Worm (Caenorhabditis elegans) whole organism, young adult: Measurements from ENCODE around the gene inx-11.

Source experiments
- F49E8.2 ChIP-seq: sonication (generic microtip); optimal IDR thresholded peaks from 3 replicates; lab custom pipeline; 2017; ENCODE audit warnings: missing genetic modification characterization, mild to moderate bottlenecking, missing compliant biosample characterization, antibody characterized with exemption, moderate library complexity; ENCODE audit not compliant: insufficient read depth
- F52B5.7 ChIP-seq: sonication (generic microtip); optimal IDR thresholded peaks from 2 replicates; lab custom pipeline; 2016; ENCODE audit warnings: mild to moderate bottlenecking, missing genetic modification characterization, missing compliant biosample characterization
- F55B11.4 ChIP-seq: sonication (generic microtip); optimal IDR thresholded peaks from 2 replicates; lab custom pipeline; 2016; ENCODE audit warnings: missing compliant biosample characterization, missing genetic modification characterization, borderline replicate concordance; ENCODE audit not compliant: insufficient read depth
- T07F8.4 ChIP-seq: sonication (generic microtip); optimal IDR thresholded peaks from 2 replicates; lab custom pipeline; 2016; ENCODE audit warnings: mild to moderate bottlenecking, missing genetic modification characterization, moderate library complexity, missing compliant biosample characterization
- T26A5.8 ChIP-seq: sonication (generic microtip); optimal IDR thresholded peaks from 2 replicates; lab custom pipeline; 2016; ENCODE audit warnings: missing genetic modification characterization, missing compliant biosample characterization
- Y53F4B.3 ChIP-seq: fragments of 200-800 bp; sonication (Bioruptor generic); IDR thresholded peaks from 2 replicates; pipeline ENCODE4 v1.3.6; 2022; ENCODE audit warnings: missing genetic modification reagents, missing genetic modification characterization, missing compliant biosample characterization
- Y67H2A.10 ChIP-seq: fragments of 200-800 bp; sonication (Bioruptor generic); conservative IDR thresholded peaks from 2 replicates; pipeline ENCODE4 v1.3.6; 2022; ENCODE audit warnings: missing genetic modification reagents, missing genetic modification characterization, missing compliant biosample characterization
- Y79H2A.3 ChIP-seq: fragments of 200-800 bp; sonication (Bioruptor generic); conservative IDR thresholded peaks from 2 replicates; pipeline ENCODE4 v1.3.6; 2022; ENCODE audit warnings: missing genetic modification reagents, missing genetic modification characterization, missing compliant biosample characterization
- aptf-3 ChIP-seq: fragments of 200-800 bp; sonication (Bioruptor generic); IDR thresholded peaks from 2 replicates; pipeline ENCODE4 v1.3.6; 2022; ENCODE audit warnings: missing genetic modification characterization, missing compliant biosample characterization
- athp-1 ChIP-seq: sonication (generic microtip); optimal IDR thresholded peaks from 2 replicates; lab custom pipeline; 2017; ENCODE audit warnings: mild to moderate bottlenecking, missing genetic modification characterization, missing compliant biosample characterization
- ccch-3 ChIP-seq: fragments of 200-800 bp; sonication (Bioruptor generic); optimal IDR thresholded peaks from 2 replicates; lab custom pipeline; 2018; ENCODE audit warnings: mild to moderate bottlenecking, missing genetic modification characterization, missing compliant biosample characterization
- ceh-40 ChIP-seq: fragments of 200-800 bp; sonication (Bioruptor generic); IDR thresholded peaks from 2 replicates; pipeline ENCODE4 v1.3.6; 2022; ENCODE audit warnings: missing genetic modification characterization, missing compliant biosample characterization
- ceh-58 ChIP-seq: fragments of 200-800 bp; sonication (Bioruptor generic); IDR thresholded peaks from 2 replicates; pipeline ENCODE4 v1.3.6; 2022; ENCODE audit warnings: missing genetic modification characterization, missing compliant biosample characterization
- dox-1 ChIP-seq: fragments of 200-800 bp; sonication (Bioruptor generic); IDR thresholded peaks from 2 replicates; pipeline ENCODE4 v1.3.6; 2022; ENCODE audit warnings: missing genetic modification reagents, missing genetic modification characterization, missing compliant biosample characterization
- fkh-3 ChIP-seq: sonication (generic microtip); optimal IDR thresholded peaks from 2 replicates; lab custom pipeline; 2016; ENCODE audit warnings: mild to moderate bottlenecking, missing genetic modification characterization, missing compliant biosample characterization
- hlh-12 ChIP-seq: sonication (generic microtip); optimal IDR thresholded peaks from 2 replicates; lab custom pipeline; 2016; ENCODE audit warnings: missing genetic modification characterization, missing compliant biosample characterization
- hmg-1.2 ChIP-seq: fragments of 200-800 bp; sonication (Bioruptor generic); IDR thresholded peaks from 2 replicates; pipeline ENCODE4 v1.3.6; 2022; ENCODE audit warnings: missing genetic modification reagents, missing genetic modification characterization, missing compliant biosample characterization
- hsf-1 ChIP-seq: fragments of 200-800 bp; sonication (Bioruptor generic); IDR thresholded peaks from 2 replicates; pipeline ENCODE4 v1.3.6; 2022; ENCODE audit warnings: missing genetic modification reagents, missing genetic modification characterization, missing compliant biosample characterization
- lag-1 ChIP-seq: fragments of 200-800 bp; sonication (Bioruptor generic); IDR thresholded peaks from 2 replicates; pipeline ENCODE4 v1.3.6; 2022; ENCODE audit warnings: missing genetic modification reagents, missing genetic modification characterization, missing compliant biosample characterization
- lin-26 ChIP-seq: fragments of 200-800 bp; sonication (Bioruptor generic); IDR thresholded peaks from 2 replicates; pipeline ENCODE4 v1.3.6; 2022; ENCODE audit warnings: missing genetic modification reagents, missing genetic modification characterization, missing compliant biosample characterization
- lir-1 ChIP-seq: fragments of 200-800 bp; sonication (Bioruptor generic); conservative IDR thresholded peaks from 2 replicates; pipeline ENCODE4 v1.3.6; 2022; ENCODE audit warnings: missing genetic modification reagents, missing genetic modification characterization, missing compliant biosample characterization
- madf-6 ChIP-seq: fragments of 200-800 bp; sonication (Bioruptor generic); IDR thresholded peaks from 2 replicates; pipeline ENCODE4 v1.3.6; 2022; ENCODE audit warnings: missing genetic modification reagents, missing genetic modification characterization, missing compliant biosample characterization
- madf-8 ChIP-seq: fragments of 200-800 bp; sonication (Bioruptor generic); conservative IDR thresholded peaks from 2 replicates; pipeline ENCODE4 v1.3.6; 2022; ENCODE audit warnings: missing genetic modification reagents, missing genetic modification characterization, missing compliant biosample characterization
- mel-28 ChIP-seq: sonication (generic microtip); optimal IDR thresholded peaks from 2 replicates; lab custom pipeline; 2016; ENCODE audit warnings: borderline replicate concordance, mild to moderate bottlenecking, missing genetic modification characterization, missing compliant biosample characterization
- nfya-1 ChIP-seq: sonication (generic microtip); optimal IDR thresholded peaks from 2 replicates; lab custom pipeline; 2017; ENCODE audit warnings: antibody characterized with exemption, missing compliant biosample characterization, missing genetic modification characterization, borderline replicate concordance; ENCODE audit not compliant: insufficient read depth
- nhr-27 ChIP-seq: fragments of 200-800 bp; sonication (Bioruptor generic); optimal IDR thresholded peaks from 2 replicates; lab custom pipeline; 2018; ENCODE audit warnings: mild to moderate bottlenecking, missing genetic modification characterization, moderate library complexity, missing compliant biosample characterization
- nhr-80 ChIP-seq: sonication (generic microtip); optimal IDR thresholded peaks from 2 replicates; lab custom pipeline; 2016; ENCODE audit warnings: missing genetic modification characterization, missing compliant biosample characterization
- pbrm-1 ChIP-seq: fragments of 200-800 bp; sonication (Bioruptor generic); IDR thresholded peaks from 2 replicates; pipeline ENCODE4 v1.3.6; 2022; ENCODE audit warnings: missing genetic modification reagents, missing genetic modification characterization, missing compliant biosample characterization
- rec-8 ChIP-seq, 2 experiments: sonication (generic microtip); optimal IDR thresholded peaks; 2 replicates each; lab custom pipeline; 2016; ENCODE audit warnings: mild to moderate bottlenecking in 2 of 2, missing genetic modification characterization in 2 of 2, missing genetic modification reagents in 2 of 2, missing genotype in 2 of 2, missing biosample characterization in 1 of 2, missing compliant biosample characterization in 1 of 2, moderate library complexity in 1 of 2
- repo-1 ChIP-seq: sonication (generic microtip); optimal IDR thresholded peaks from 2 replicates; lab custom pipeline; 2017; ENCODE audit warnings: mild to moderate bottlenecking, missing genetic modification characterization, missing compliant biosample characterization
- sdz-38 ChIP-seq: sonication (generic microtip); optimal IDR thresholded peaks from 2 replicates; lab custom pipeline; 2016; ENCODE audit warnings: missing genotype, missing genetic modification characterization, missing compliant biosample characterization
- snpc-4 ChIP-seq, 5 experiments: fragments of 150-350 bp in 1 of 5; sonication (generic microtip) in 4 of 5; optimal IDR thresholded peaks; 2 replicates each; lab custom pipeline; 2014 to 2018; ENCODE audit warnings: missing genetic modification characterization in 5 of 5, missing biosample characterization in 3 of 5, antibody characterized with exemption in 2 of 5, mild to moderate bottlenecking in 2 of 5, missing compliant biosample characterization in 2 of 5, missing genotype in 2 of 5, moderate library complexity in 2 of 5, missing genetic modification reagents in 1 of 5
- tbp1 ChIP-seq: fragments of 200-800 bp; sonication (Bioruptor generic); optimal IDR thresholded peaks from 2 replicates; lab custom pipeline; 2018; ENCODE audit warnings: mild to moderate bottlenecking, missing genetic modification characterization, missing compliant biosample characterization
- tbx-9 ChIP-seq: sonication (generic microtip); optimal IDR thresholded peaks from 2 replicates; lab custom pipeline; 2016; ENCODE audit warnings: borderline replicate concordance, missing genetic modification characterization, inconsistent platforms, missing compliant biosample characterization
- ztf-18 ChIP-seq: sonication (generic microtip); optimal IDR thresholded peaks from 2 replicates; lab custom pipeline; 2016; ENCODE audit warnings: missing genotype, mild to moderate bottlenecking, missing genetic modification characterization, missing compliant biosample characterization
- ztf-6 ChIP-seq: fragments of 200-800 bp; sonication (Bioruptor generic); IDR thresholded peaks from 2 replicates; pipeline ENCODE4 v1.3.6; 2022; ENCODE audit warnings: missing genetic modification reagents, missing genetic modification characterization, missing compliant biosample characterization

The inx-11 gene

DNA sequence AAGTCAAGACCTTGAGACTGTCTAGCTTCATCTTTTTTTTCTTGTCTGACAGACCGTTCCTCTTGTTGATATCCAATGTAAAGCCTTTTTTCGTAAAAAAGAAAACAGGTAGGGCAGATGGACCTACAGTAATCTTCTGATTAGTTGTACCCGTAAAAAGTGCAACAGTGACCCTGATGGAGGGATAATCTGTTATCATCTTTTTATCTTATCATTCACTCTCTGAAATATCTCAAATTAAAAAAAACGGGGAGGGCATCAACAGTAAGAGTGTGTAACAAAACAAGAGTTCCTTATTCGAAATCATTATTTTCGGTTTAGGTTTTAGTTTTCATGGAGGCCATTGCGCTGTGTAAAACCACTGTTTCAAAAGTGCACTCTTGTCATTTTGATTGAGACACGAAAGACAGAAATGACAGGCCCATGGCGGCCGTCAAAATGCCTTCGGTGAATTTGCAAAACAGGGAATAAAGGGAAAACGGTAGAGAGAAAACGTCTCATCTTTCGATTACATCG is 46.7 kb downstream of the inx-11 start:
- TF ChIP-seq ztf-18 (tag; lab: Kevin White, UChicago) (no peak), nhr-80 (peak; percentile 7)

ce11 chrV:12534941-12535340 is 47.9 kb downstream of the inx-11 start:
- TF ChIP-seq aptf-3 (GFP tag; lab: Robert Waterston, UW) = no peak
- no peak for TF ChIP-seq rec-8 (tag; optimal IDR thresholded peaks at IDR 0.05; lab: Kevin White, UChicago)
- no peak for TF ChIP-seq hmg-1.2 (GFP tag; lab: Robert Waterston, UW)
- no peak for TF ChIP-seq hsf-1 (GFP tag; lab: Robert Waterston, UW)
- TF ChIP-seq F52B5.7 (tag; lab: Kevin White, UChicago) = no peak
- TF ChIP-seq T07F8.4 (tag; lab: Kevin White, UChicago) = no peak
- TF ChIP-seq lag-1 (GFP tag; lab: Robert Waterston, UW) = no peak
- TF ChIP-seq nhr-27 (tag; lab: Kevin White, UChicago) = no peak
- TF ChIP-seq Y67H2A.10 (GFP tag; lab: Robert Waterston, UW) = no peak
- TF ChIP-seq ceh-58 (GFP tag; lab: Robert Waterston, UW) = no peak
- TF ChIP-seq Y79H2A.3 (GFP tag; lab: Robert Waterston, UW) = no peak
- TF ChIP-seq pbrm-1 (GFP tag; lab: Robert Waterston, UW) = no peak
- no peak for TF ChIP-seq mel-28 (tag; lab: Kevin White, UChicago)
- no peak for TF ChIP-seq madf-6 (GFP tag; lab: Robert Waterston, UW)
- no peak for TF ChIP-seq ceh-40 (GFP tag; lab: Robert Waterston, UW)
- no peak for TF ChIP-seq athp-1 (tag; lab: Kevin White, UChicago)
- TF ChIP-seq snpc-4 (GFP tag; optimal IDR thresholded peaks at IDR 0.05; lab: Kevin White, UChicago) = no peak
- TF ChIP-seq snpc-4 (tag; optimal IDR thresholded peaks at IDR 0.05; lab: Kevin White, UChicago) = no peak
- TF ChIP-seq nfya-1 (tag; lab: Kevin White, UChicago) = no peak
- no peak for TF ChIP-seq ccch-3 (GFP tag; lab: Kevin White, UChicago)
- no peak for TF ChIP-seq F49E8.2 (tag; lab: Kevin White, UChicago)
- TF ChIP-seq, all 124 proteins: peak for 0

DNA sequence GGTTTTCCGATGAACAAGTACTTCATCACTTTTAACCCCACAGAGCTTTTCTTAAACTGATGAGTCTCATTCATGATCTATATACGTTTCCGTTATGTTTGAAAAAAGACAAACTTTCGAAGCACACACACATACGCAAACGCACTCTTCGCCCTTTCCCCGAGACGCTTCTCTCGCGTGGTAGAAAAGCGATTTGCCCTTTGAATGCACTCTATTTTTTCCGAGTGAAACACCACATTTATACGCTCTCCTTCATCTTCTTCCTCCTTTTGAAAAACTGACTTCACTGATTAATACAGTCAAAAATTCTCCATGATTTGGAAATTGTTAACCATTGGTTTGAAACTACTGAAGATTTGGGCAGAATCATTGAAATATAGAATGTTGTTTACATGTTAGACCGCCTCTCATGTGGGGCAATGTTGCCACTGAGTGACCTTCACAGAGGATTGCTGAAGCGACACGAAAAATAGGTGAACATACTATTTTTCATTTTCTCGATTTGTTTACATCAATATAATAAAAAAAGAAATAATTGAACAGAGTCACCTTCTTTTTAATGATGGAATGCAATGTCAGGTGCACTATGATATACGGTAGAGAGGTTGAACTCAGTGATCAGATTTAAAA is 49.5 kb downstream of the inx-11 start:
- no peak for TF ChIP-seq hlh-12

ce11 chrV:12537505-12537904 is 50.5 kb downstream of the inx-11 start:
- TF ChIP-seq fkh-3 (tag; lab: Kevin White, UChicago) (no peak), T26A5.8 (no peak), F55B11.4 (tag; lab: Kevin White, UChicago) (no peak), tbp1 (GFP tag; lab: Kevin White, UChicago) (no peak), lir-1 (GFP tag; lab: Robert Waterston, UW) (no peak), tbx-9 (tag; lab: Kevin White, UChicago) (no peak), Y53F4B.3 (no peak), sdz-38 (no peak), ztf-6 (GFP tag; lab: Robert Waterston, UW) (no peak), lin-26 (no peak), repo-1 (tag; lab: Kevin White, UChicago) (no peak), dox-1 (GFP tag; lab: Robert Waterston, UW) (no peak), madf-8 (no peak)
